Fruit fly (Drosophila melanogaster) whole organism, embryonic: Measurements from ENCODE around the gene bab2.

ENCODE experiments used
- Aef1 ChIP-seq: fragments of 200-800 bp; sonication (Bioruptor generic); IDR thresholded peaks from 3 replicates; pipeline ENCODE4 v1.3.6; 2022; ENCODE audit warnings: missing biosample characterization, missing genetic modification characterization
- Antp ChIP-seq: fragments of 200-800 bp; sonication (Bioruptor generic); optimal IDR thresholded peaks from 3 replicates; lab custom pipeline; 2016; ENCODE audit warnings: missing biosample characterization, missing genetic modification characterization
- Atf-2 ChIP-seq: fragments of 200-800 bp; sonication (Bioruptor generic); optimal IDR thresholded peaks from 2 replicates; lab custom pipeline; 2016; ENCODE audit warnings: missing biosample characterization, missing genetic modification characterization
- Awh ChIP-seq: fragments of 200-800 bp; sonication (Bioruptor generic); IDR thresholded peaks from 2 replicates; pipeline ENCODE4, ENCODE4 v1.3.6; 2022; ENCODE audit warnings: missing biosample characterization, missing genetic modification characterization
- BEAF-32 ChIP-seq: fragments of 200-800 bp; sonication (Bioruptor generic); optimal IDR thresholded peaks from 3 replicates; lab custom pipeline; 2017; ENCODE audit warnings: missing biosample characterization, missing genetic modification characterization, mild to moderate bottlenecking, moderate library complexity, missing genetic modification reagents
- Blimp-1 ChIP-seq: fragments of 200-800 bp; sonication (Bioruptor generic); optimal IDR thresholded peaks from 3 replicates; lab custom pipeline; 2018; ENCODE audit warnings: missing biosample characterization, missing genetic modification characterization, mild to moderate bottlenecking, moderate library complexity, missing genetic modification reagents
- Bteb2 ChIP-seq: fragments of 200-800 bp; sonication (Bioruptor generic); optimal IDR thresholded peaks from 2 replicates; lab custom pipeline; 2016; ENCODE audit warnings: missing biosample characterization, missing genetic modification characterization
- CG10147 ChIP-seq: fragments of 200-800 bp; sonication (Bioruptor generic); optimal IDR thresholded peaks from 2 replicates; lab custom pipeline; 2019; ENCODE audit warnings: missing biosample characterization, mild to moderate bottlenecking, missing genetic modification characterization, moderate library complexity
- CG10543 ChIP-seq: fragments of 200-800 bp; sonication (Bioruptor generic); optimal IDR thresholded peaks from 3 replicates; lab custom pipeline; 2017; ENCODE audit warnings: missing biosample characterization, mild to moderate bottlenecking, missing genetic modification characterization, moderate library complexity
- CG10565 ChIP-seq: fragments of 200-800 bp; sonication (Bioruptor generic); optimal IDR thresholded peaks from 3 replicates; lab custom pipeline; 2016; ENCODE audit warnings: missing biosample characterization, mild to moderate bottlenecking, missing genetic modification characterization
- CG11398 ChIP-seq: fragments of 200-800 bp; sonication (Bioruptor generic); optimal IDR thresholded peaks from 2 replicates; lab custom pipeline; 2016; ENCODE audit warnings: missing biosample characterization, missing genetic modification characterization
- CG11456 ChIP-seq: fragments of 200-800 bp; sonication (Bioruptor generic); IDR thresholded peaks from 3 replicates; pipeline ENCODE4 v1.3.6; 2022; ENCODE audit warnings: missing biosample characterization, missing genetic modification characterization
- CG12391 ChIP-seq: fragments of 200-800 bp; sonication (Bioruptor generic); optimal IDR thresholded peaks from 3 replicates; lab custom pipeline; 2018; ENCODE audit warnings: missing biosample characterization, mild to moderate bottlenecking, missing genetic modification characterization, moderate library complexity
- CG14667 ChIP-seq: fragments of 200-800 bp; sonication (Bioruptor generic); IDR thresholded peaks from 2 replicates; pipeline ENCODE4 v1.3.6; 2022; ENCODE audit warnings: missing biosample characterization, missing genetic modification characterization
- CG15011 ChIP-seq: fragments of 200-800 bp; sonication (Bioruptor generic); optimal IDR thresholded peaks from 3 replicates; lab custom pipeline; 2018; ENCODE audit warnings: missing biosample characterization, mild to moderate bottlenecking, missing genetic modification characterization
- CG16863 ChIP-seq: fragments of 200-800 bp; sonication (Bioruptor generic); optimal IDR thresholded peaks from 3 replicates; lab custom pipeline; 2016; ENCODE audit warnings: missing biosample characterization, missing genetic modification characterization
- CG2129 ChIP-seq: fragments of 200-800 bp; sonication (Bioruptor generic); IDR thresholded peaks from 2 replicates; pipeline ENCODE4 v1.3.6; 2022; ENCODE audit warnings: missing biosample characterization, missing genetic modification characterization; ENCODE audit not compliant: partially characterized antibody
- CG2875 ChIP-seq: fragments of 200-800 bp; sonication (Bioruptor generic); optimal IDR thresholded peaks from 2 replicates; lab custom pipeline; 2017; ENCODE audit warnings: missing biosample characterization, mild to moderate bottlenecking, missing genetic modification characterization, missing genetic modification reagents
- CG31365 ChIP-seq: fragments of 200-800 bp; sonication (Bioruptor generic); optimal IDR thresholded peaks from 2 replicates; lab custom pipeline; 2018; ENCODE audit warnings: missing biosample characterization, mild to moderate bottlenecking, missing genetic modification characterization
- CG3281 ChIP-seq: fragments of 200-800 bp; sonication (Bioruptor generic); optimal IDR thresholded peaks from 3 replicates; lab custom pipeline; 2017; ENCODE audit warnings: missing biosample characterization, mild to moderate bottlenecking, missing genetic modification characterization
- CG4404 ChIP-seq: fragments of 200-800 bp; sonication (Bioruptor generic); IDR thresholded peaks from 2 replicates; pipeline ENCODE4 v1.3.6; 2022; ENCODE audit warnings: missing biosample characterization, missing genetic modification characterization
- CG6765 ChIP-seq: fragments of 200-800 bp; sonication (Bioruptor generic); optimal IDR thresholded peaks from 3 replicates; lab custom pipeline; 2017; ENCODE audit warnings: missing biosample characterization, mild to moderate bottlenecking, missing genetic modification characterization
- CG7372 ChIP-seq: fragments of 200-800 bp; sonication (Bioruptor generic); IDR thresholded peaks from 2 replicates; pipeline ENCODE4 v1.3.6; 2022; ENCODE audit warnings: missing biosample characterization, missing genetic modification characterization
- CG8359 ChIP-seq: fragments of 200-800 bp; sonication (Bioruptor generic); optimal IDR thresholded peaks from 2 replicates; lab custom pipeline; 2017; ENCODE audit warnings: missing biosample characterization, mild to moderate bottlenecking, missing genetic modification characterization, borderline replicate concordance
- CG9437 ChIP-seq: fragments of 200-800 bp; sonication (Bioruptor generic); optimal IDR thresholded peaks from 2 replicates; lab custom pipeline; 2018; ENCODE audit warnings: missing biosample characterization, mild to moderate bottlenecking, missing genetic modification characterization
- CG9817 ChIP-seq: fragments of 200-800 bp; sonication (Bioruptor generic); optimal IDR thresholded peaks from 2 replicates; lab custom pipeline; 2018; ENCODE audit warnings: missing biosample characterization, mild to moderate bottlenecking, missing genetic modification characterization, moderate library complexity
- Chrac-16 ChIP-seq: fragments of 200-800 bp; sonication (Bioruptor generic); optimal IDR thresholded peaks from 3 replicates; lab custom pipeline; 2016; ENCODE audit warnings: missing biosample characterization, missing genetic modification characterization
- Dad ChIP-seq: fragments of 200-800 bp; sonication (Bioruptor generic); optimal IDR thresholded peaks from 3 replicates; lab custom pipeline; 2016; ENCODE audit warnings: missing biosample characterization, missing genetic modification characterization
- Doc3 ChIP-seq: fragments of 200-800 bp; sonication (Bioruptor generic); IDR thresholded peaks from 3 replicates; pipeline ENCODE4 v1.3.6; 2022; ENCODE audit warnings: missing biosample characterization, missing genetic modification characterization; ENCODE audit not compliant: partially characterized antibody
- HLH3B ChIP-seq: fragments of 200-800 bp; sonication (Bioruptor generic); IDR thresholded peaks from 2 replicates; pipeline ENCODE4 v1.3.6; 2022; ENCODE audit warnings: missing biosample characterization, missing genetic modification characterization
- Hey ChIP-seq: fragments of 200-800 bp; sonication (Bioruptor generic); optimal IDR thresholded peaks from 3 replicates; lab custom pipeline; 2018; ENCODE audit warnings: missing biosample characterization, mild to moderate bottlenecking, missing genetic modification characterization
- NC2α ChIP-seq: fragments of 200-800 bp; sonication (Bioruptor generic); optimal IDR thresholded peaks from 2 replicates; lab custom pipeline; 2016; ENCODE audit warnings: missing biosample characterization, missing genetic modification characterization
- Oaz ChIP-seq: fragments of 200-800 bp; sonication (Bioruptor generic); IDR thresholded peaks from 2 replicates; pipeline ENCODE4 v1.3.6; 2022; ENCODE audit warnings: missing biosample characterization, missing genetic modification characterization
- Ptx1 ChIP-seq: fragments of 200-800 bp; sonication (Bioruptor generic); IDR thresholded peaks from 2 replicates; pipeline ENCODE4 v1.3.6; 2022; ENCODE audit warnings: missing biosample characterization, missing genetic modification characterization
- Rfx ChIP-seq: fragments of 200-800 bp; sonication (Bioruptor generic); IDR thresholded peaks from 2 replicates; pipeline ENCODE4 v1.3.6; 2022; ENCODE audit warnings: missing biosample characterization, missing genetic modification characterization
- Rx ChIP-seq: fragments of 200-800 bp; sonication (Bioruptor generic); IDR thresholded peaks from 2 replicates; pipeline ENCODE4 v1.3.6; 2022; ENCODE audit warnings: missing biosample characterization, missing genetic modification characterization
- Vsx1 ChIP-seq: fragments of 200-800 bp; sonication (Bioruptor generic); optimal IDR thresholded peaks from 2 replicates; lab custom pipeline; 2017; ENCODE audit warnings: missing biosample characterization, mild to moderate bottlenecking, missing genetic modification characterization, missing genetic modification reagents
- bsh ChIP-seq, 2 experiments: fragments of 200-800 bp; sonication (Bioruptor generic); optimal IDR thresholded peaks; 2 replicates each; lab custom pipeline; 2017 to 2018; ENCODE audit warnings: mild to moderate bottlenecking in 2 of 2, missing biosample characterization in 2 of 2, missing genetic modification characterization in 2 of 2, moderate library complexity in 1 of 2
- danr ChIP-seq: fragments of 200-800 bp; sonication (Bioruptor generic); IDR thresholded peaks from 2 replicates; pipeline ENCODE4 v1.3.6; 2022; ENCODE audit warnings: missing biosample characterization, missing genetic modification characterization
- dysf ChIP-seq: fragments of 200-800 bp; sonication (Bioruptor generic); IDR thresholded peaks from 3 replicates; pipeline ENCODE4 v1.3.6; 2022; ENCODE audit warnings: missing biosample characterization, missing genetic modification characterization
- ftz-f1 ChIP-seq: fragments of 200-800 bp; sonication (Bioruptor generic); optimal IDR thresholded peaks from 2 replicates; lab custom pipeline; 2016; ENCODE audit warnings: missing biosample characterization, missing genetic modification characterization
- gce ChIP-seq: fragments of 200-800 bp; sonication (Bioruptor generic); IDR thresholded peaks from 3 replicates; pipeline ENCODE4 v1.3.6; 2022; ENCODE audit warnings: missing biosample characterization, missing genetic modification characterization
- gt ChIP-seq: fragments of 200-800 bp; sonication (Bioruptor generic); IDR thresholded peaks from 2 replicates; pipeline ENCODE4 v1.3.6; 2022; ENCODE audit warnings: missing biosample characterization, missing genetic modification characterization
- ind ChIP-seq: fragments of 200-800 bp; sonication (Bioruptor generic); optimal IDR thresholded peaks from 3 replicates; lab custom pipeline; 2016; ENCODE audit warnings: missing biosample characterization, missing genetic modification characterization
- jigr1 ChIP-seq: fragments of 200-800 bp; sonication (Bioruptor generic); IDR thresholded peaks from 3 replicates; pipeline ENCODE4 v1.3.6; 2022; ENCODE audit warnings: missing biosample characterization, missing genetic modification characterization
- schlank ChIP-seq: fragments of 200-800 bp; sonication (Bioruptor generic); optimal IDR thresholded peaks from 2 replicates; lab custom pipeline; 2018; ENCODE audit warnings: missing biosample characterization, mild to moderate bottlenecking, missing genetic modification characterization
- sens-2 ChIP-seq: fragments of 200-800 bp; sonication (Bioruptor generic); IDR thresholded peaks from 2 replicates; pipeline ENCODE4 v1.3.6; 2022; ENCODE audit warnings: missing biosample characterization, missing genetic modification characterization
- slbo ChIP-seq: fragments of 200-800 bp; sonication (Bioruptor generic); IDR thresholded peaks from 2 replicates; pipeline ENCODE4 v1.3.6; 2022; ENCODE audit warnings: missing biosample characterization, missing genetic modification characterization
- sob ChIP-seq: fragments of 200-800 bp; sonication (Bioruptor generic); IDR thresholded peaks from 2 replicates; pipeline ENCODE4 v1.3.6; 2022; ENCODE audit warnings: missing biosample characterization, missing genetic modification characterization
- ssp ChIP-seq: fragments of 200-800 bp; sonication (Bioruptor generic); IDR thresholded peaks from 2 replicates; pipeline ENCODE4 v1.3.6; 2022; ENCODE audit warnings: missing biosample characterization, missing genetic modification characterization
- tgo ChIP-seq: fragments of 200-800 bp; sonication (Bioruptor generic); IDR thresholded peaks from 3 replicates; pipeline ENCODE4 v1.3.6; 2022; ENCODE audit warnings: missing biosample characterization, missing genetic modification characterization
- wdn ChIP-seq: fragments of 200-800 bp; sonication (Bioruptor generic); IDR thresholded peaks from 2 replicates; pipeline ENCODE4 v1.3.6; 2022; ENCODE audit warnings: missing biosample characterization, missing genetic modification characterization

The bab2 gene

DNA sequence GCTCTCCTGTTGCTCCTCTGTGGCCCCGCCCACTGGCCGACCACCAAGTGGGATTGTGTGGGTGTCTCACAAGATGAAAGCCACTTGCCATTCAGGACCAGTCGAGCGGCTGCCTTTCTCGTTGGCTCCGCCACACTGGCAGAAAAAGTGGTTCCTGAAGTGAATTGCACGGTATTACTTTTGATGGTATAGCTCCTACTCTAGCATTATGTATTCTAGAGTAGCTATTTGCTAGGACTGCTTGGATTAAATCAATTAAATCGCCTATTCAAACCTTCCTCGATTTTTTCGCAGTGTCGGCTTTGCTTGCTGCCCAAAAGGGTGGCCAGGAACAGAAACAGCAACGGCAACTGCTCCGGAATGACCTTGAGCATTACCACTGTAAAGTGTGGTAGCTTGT is 37.7 kb downstream of the bab2 start (continued):
- TF ChIP-seq CG3281 (GFP tag; lab: Kevin White, UChicago) = peak; percentile 59
- TF ChIP-seq CG10147 (GFP tag; lab: Kevin White, UChicago) = peak; percentile 34
- 0 out of 3 replicates have a peak, but pooled peaks have one; percentile 27 for TF ChIP-seq Aef1 (GFP tag; lab: Robert Waterston, UW)
- TF ChIP-seq Rx = no peak
- TF ChIP-seq Dad (GFP tag; lab: Kevin White, UChicago) = peak; percentile 34
- TF ChIP-seq CG14667 (GFP tag; lab: Robert Waterston, UW) = peak; percentile 37; the same call in 1 of the 2 replicates
- TF ChIP-seq CG10565 (GFP tag; lab: Kevin White, UChicago) = no peak
- TF ChIP-seq sob (GFP tag; lab: Robert Waterston, UW) = peak; percentile 46; the same call in 1 of the 2 replicates
- no peak for TF ChIP-seq Atf-2 (GFP tag; lab: Kevin White, UChicago)
- no peak for TF ChIP-seq gce (GFP tag; lab: Robert Waterston, UW)
- TF ChIP-seq Ptx1 (GFP tag; lab: Robert Waterston, UW) = peak; percentile 56
- no peak for TF ChIP-seq ssp (GFP tag; lab: Robert Waterston, UW)
- peak; percentile 52 for TF ChIP-seq CG6765 (GFP tag; lab: Kevin White, UChicago)
- no peak for TF ChIP-seq bsh (GFP tag; optimal IDR thresholded peaks at IDR 0.05; lab: Kevin White, UChicago)
- no peak for TF ChIP-seq CG2129 (GFP tag; lab: Robert Waterston, UW)
- no peak for TF ChIP-seq CG10543 (GFP tag; lab: Kevin White, UChicago)
- TF ChIP-seq CG9817 (tag; lab: Kevin White, UChicago) = no peak
- no peak for TF ChIP-seq Chrac-16 (GFP tag; lab: Kevin White, UChicago)
- no peak for TF ChIP-seq wdn (GFP tag; lab: Robert Waterston, UW)
- no peak for TF ChIP-seq CG8359 (GFP tag; lab: Kevin White, UChicago)
- peak; percentile 67 for TF ChIP-seq ind (GFP tag; lab: Kevin White, UChicago)
- TF ChIP-seq Bteb2 (GFP tag; lab: Kevin White, UChicago) = no peak
- no peak for TF ChIP-seq CG31365 (tag; lab: Kevin White, UChicago)
- TF ChIP-seq CG4404 (GFP tag; lab: Robert Waterston, UW) = 0 out of 2 replicates have a peak, but pooled peaks have one; percentile 40
- peak; percentile 67; the same call in 2 of the 3 replicates for TF ChIP-seq CG11456
- TF ChIP-seq ftz-f1 (GFP tag; lab: Kevin White, UChicago) = no peak
- TF ChIP-seq CG11398 = no peak
- no peak for TF ChIP-seq gt (GFP tag; lab: Robert Waterston, UW)
- TF ChIP-seq Vsx1 (GFP tag; lab: Kevin White, UChicago) = no peak
- no peak for TF ChIP-seq sens-2 (GFP tag; lab: Robert Waterston, UW)
- peak; percentile 54; the same call in 1 of the 3 replicates for TF ChIP-seq tgo
- no peak for TF ChIP-seq NC2α (GFP tag; lab: Kevin White, UChicago)
- TF ChIP-seq Blimp-1 = no peak
- TF ChIP-seq CG12391 (tag; lab: Kevin White, UChicago) = no peak
- no peak for TF ChIP-seq CG16863 (GFP tag; lab: Kevin White, UChicago)
- TF ChIP-seq slbo = peak; percentile 68
- no peak for TF ChIP-seq schlank (tag; lab: Kevin White, UChicago)
- TF ChIP-seq CG7372 (GFP tag; lab: Robert Waterston, UW) = no peak
- TF ChIP-seq Oaz = no peak
- TF ChIP-seq Antp (GFP tag; lab: Kevin White, UChicago) = no peak
- TF ChIP-seq CG9437 = no peak
- TF ChIP-seq jigr1 (GFP tag; lab: Robert Waterston, UW) = no peak
- TF ChIP-seq HLH3B (GFP tag; lab: Robert Waterston, UW) = peak; percentile 58
- TF ChIP-seq danr = no peak
- no peak for TF ChIP-seq Awh
- TF ChIP-seq Hey (tag; lab: Kevin White, UChicago) = no peak
- peak; percentile 64; the same call in 1 of the 3 replicates for TF ChIP-seq dysf (GFP tag; lab: Robert Waterston, UW)
- no peak for TF ChIP-seq BEAF-32 (GFP tag; lab: Kevin White, UChicago)
- TF ChIP-seq CG2875 = no peak
- peak; percentile 25 for TF ChIP-seq CG15011 (GFP tag; lab: Kevin White, UChicago)
- TF ChIP-seq Doc3 (GFP tag; lab: Robert Waterston, UW) = no peak
- TF ChIP-seq Rfx = peak; percentile 76
